Fruit fly (Drosophila melanogaster): Measurements from ENCODE around the gene CG14543.

CG14543 gene

DNA sequence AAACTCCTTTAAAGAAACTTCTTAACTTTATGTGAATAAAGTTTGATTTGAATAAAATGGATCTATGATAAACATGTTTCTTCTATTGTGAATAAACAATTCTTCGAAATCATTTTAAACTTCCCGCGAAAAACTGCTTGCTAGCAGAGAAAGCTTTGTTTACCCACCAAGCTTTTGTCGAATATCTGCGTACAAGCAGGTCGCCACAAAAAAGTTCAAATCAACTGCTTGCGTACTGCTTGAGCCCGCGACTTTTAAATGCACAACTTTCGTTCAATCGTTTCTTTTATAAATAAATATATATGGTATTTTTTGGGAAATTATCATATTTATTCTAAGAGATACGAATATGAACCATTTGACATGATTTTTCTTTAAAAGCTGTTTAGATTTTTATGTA is 47.0 kb downstream of the CG14543 start (continued):
- TF ChIP-seq CG1603 (tag; optimal IDR thresholded peaks at IDR 0.05) (peak; percentile 31), HmgZ (tag; optimal IDR thresholded peaks at IDR 0.05) (peak; percentile 62), ac (GFP tag; optimal IDR thresholded peaks at IDR 0.05) (no peak), CG2875 (GFP tag; optimal IDR thresholded peaks at IDR 0.05) (no peak), CG31224 (GFP tag; IDR thresholded peaks at IDR 0.05) (no peak), CG11504 (tag; optimal IDR thresholded peaks at IDR 0.05) (peak; percentile 65), knrl (GFP tag; IDR thresholded peaks at IDR 0.05; ENCODE audit: partially characterized antibody) (peak; percentile 42; the same call in 1 of the 3 replicates), sd (tag; optimal IDR thresholded peaks at IDR 0.05) (peak; percentile 94), Med (GFP tag) (peak; percentile 52), salm (tag; optimal IDR thresholded peaks at IDR 0.05) (no peak), CG12659 (GFP tag; optimal IDR thresholded peaks at IDR 0.05) (no peak), CoRest (tag; optimal IDR thresholded peaks at IDR 0.05) (peak; percentile 35), Nf-YC (tag; optimal IDR thresholded peaks at IDR 0.05) (peak; percentile 34), CG15073 (GFP tag; optimal IDR thresholded peaks at IDR 0.05) (no peak), E2f2 (GFP tag; IDR thresholded peaks at IDR 0.05) (peak; percentile 100), CG7556 (GFP tag; optimal IDR thresholded peaks at IDR 0.05) (no peak), tgo (GFP tag; IDR thresholded peaks at IDR 0.05) (no peak), tup (GFP tag; optimal IDR thresholded peaks at IDR 0.05) (no peak), CG17912 (GFP tag; optimal IDR thresholded peaks at IDR 0.05) (no peak), CG2712 (tag; optimal IDR thresholded peaks at IDR 0.05) (peak; percentile 57), unpg (GFP tag; optimal IDR thresholded peaks at IDR 0.05) (no peak), danr (GFP tag; IDR thresholded peaks at IDR 0.05) (no peak), CG3995 (GFP tag; optimal IDR thresholded peaks at IDR 0.05) (no peak), CG2678 (tag; optimal IDR thresholded peaks at IDR 0.05) (no peak), CG7271 (tag; optimal IDR thresholded peaks at IDR 0.05) (no peak), CG31365 (tag; optimal IDR thresholded peaks at IDR 0.05) (peak; percentile 99), Hey (tag; optimal IDR thresholded peaks at IDR 0.05) (no peak), pum (GFP tag; optimal IDR thresholded peaks at IDR 0.05) (no peak), rib (GFP tag; IDR thresholded peaks at IDR 0.05) (no peak), nmo (GFP tag; optimal IDR thresholded peaks at IDR 0.05) (peak; percentile 6), Dek (tag; optimal IDR thresholded peaks at IDR 0.05) (peak; percentile 13), CG8290 (GFP tag; optimal IDR thresholded peaks at IDR 0.05) (no peak), CG8290 (tag; optimal IDR thresholded peaks at IDR 0.05) (peak in 1 of 2 experiments; percentile 17), CG3065 (GFP tag; optimal IDR thresholded peaks at IDR 0.05) (no peak), crol (GFP tag; IDR thresholded peaks at IDR 0.05) (no peak), CTCF (GFP tag; optimal IDR thresholded peaks at IDR 0.05) (peak; percentile 48), CG15514 (GFP tag; optimal IDR thresholded peaks at IDR 0.05) (peak; percentile 3), Xrp1 (GFP tag; IDR thresholded peaks at IDR 0.05) (no peak), pzg (GFP tag; optimal IDR thresholded peaks at IDR 0.05) (peak; percentile 46), Sox102F (GFP tag; optimal IDR thresholded peaks at IDR 0.05) (no peak)

DNA sequence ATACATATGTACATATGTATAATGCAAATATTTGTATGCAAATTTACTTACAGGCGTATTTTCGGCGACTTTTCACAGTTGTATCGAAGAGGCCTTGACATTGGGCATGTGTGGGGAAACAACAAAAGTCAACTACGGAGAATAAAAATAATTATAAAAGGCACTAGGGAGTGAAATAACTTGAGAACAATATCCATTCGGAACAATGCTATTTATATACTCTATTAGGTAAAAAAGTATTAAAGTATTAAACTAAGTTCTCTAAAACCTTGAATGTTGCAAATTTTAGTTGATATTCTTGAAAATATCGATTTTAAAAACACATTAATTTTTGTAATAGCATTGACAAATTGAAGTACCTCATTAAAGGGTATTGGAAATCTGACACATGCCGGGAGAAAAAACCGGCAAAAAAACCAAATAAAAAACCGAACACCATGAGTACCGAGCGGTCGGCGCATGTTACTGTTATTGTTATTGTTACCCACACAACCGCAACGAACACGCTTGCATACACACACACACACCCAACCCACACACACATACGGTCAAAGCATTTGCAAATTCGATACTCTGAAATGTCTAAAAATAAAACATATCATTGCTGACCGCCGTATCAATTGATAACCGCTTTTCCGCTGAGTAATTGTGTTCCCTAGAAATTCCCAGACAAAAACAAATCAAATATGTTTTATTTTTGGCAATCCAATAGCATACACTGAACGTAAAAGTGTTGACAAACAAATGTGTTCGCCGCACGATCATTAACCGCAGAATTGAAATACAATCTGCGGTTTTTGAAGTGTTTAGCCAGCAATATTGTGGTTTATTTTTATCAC is 48.1 kb downstream of the CG14543 start:
- TF ChIP-seq MESR4 (GFP tag; optimal IDR thresholded peaks at IDR 0.05), result no peak
- no peak for TF ChIP-seq tin (GFP tag; optimal IDR thresholded peaks at IDR 0.05)
- no peak for TF ChIP-seq nau (GFP tag; optimal IDR thresholded peaks at IDR 0.05)
- no peak for TF ChIP-seq fd102C (GFP tag; optimal IDR thresholded peaks at IDR 0.05)
- no peak for TF ChIP-seq CG3995 (GFP tag; optimal IDR thresholded peaks at IDR 0.05)
- TF ChIP-seq CG9932 (GFP tag; IDR thresholded peaks at IDR 0.05), result peak; percentile 43; the same call in 1 of the 2 replicates
- TF ChIP-seq corto (GFP tag; optimal IDR thresholded peaks at IDR 0.05), result no peak
- TF ChIP-seq CG17359 (tag; optimal IDR thresholded peaks at IDR 0.05), result peak; percentile 4
- no peak for TF ChIP-seq zen (tag; optimal IDR thresholded peaks at IDR 0.05)
- no peak; the same call in 1 of the 2 replicates for TF ChIP-seq lmd (GFP tag; IDR thresholded peaks at IDR 0.05)
- no peak for TF ChIP-seq Asciz (GFP tag; optimal IDR thresholded peaks at IDR 0.05)
- TF ChIP-seq lab (GFP tag; optimal IDR thresholded peaks at IDR 0.05), result peak; percentile 75
